Worm (Caenorhabditis elegans) whole organism, L1 larva: ENCODE data around the gene F18F11.4.

Source experiments
- F16B12.6 ChIP-seq: fragments of 150-350 bp; optimal IDR thresholded peaks from 2 replicates; lab custom pipeline; 2014; ENCODE audit warnings: missing biosample characterization, missing genetic modification characterization
- Y116A8C.19 ChIP-seq: sonication (generic microtip); optimal IDR thresholded peaks from 2 replicates; lab custom pipeline; 2016; ENCODE audit warnings: missing compliant biosample characterization, missing genetic modification characterization, borderline replicate concordance
- aha-1 ChIP-seq: fragments of 150-350 bp; optimal IDR thresholded peaks from 2 replicates; lab custom pipeline; 2014; ENCODE audit warnings: missing biosample characterization, missing genetic modification characterization
- alr-1 ChIP-seq: fragments of 200-800 bp; sonication (Bioruptor generic); optimal IDR thresholded peaks from 2 replicates; lab custom pipeline; 2018; ENCODE audit warnings: borderline replicate concordance, mild to moderate bottlenecking, missing genetic modification characterization, missing compliant biosample characterization
- ama-1 ChIP-seq: fragments of 150-350 bp; optimal IDR thresholded peaks from 2 replicates; lab custom pipeline; 2014
- blmp-1 ChIP-seq: fragments of 150-350 bp; optimal IDR thresholded peaks from 2 replicates; lab custom pipeline; 2014; ENCODE audit warnings: missing biosample characterization, missing genetic modification characterization
- ceh-63 ChIP-seq: fragments of 200-800 bp; sonication (Bioruptor generic); optimal IDR thresholded peaks from 2 replicates; lab custom pipeline; 2018; ENCODE audit warnings: mild to moderate bottlenecking, missing genetic modification characterization, missing compliant biosample characterization
- ceh-8 ChIP-seq: fragments of 200-800 bp; sonication (Bioruptor generic); optimal IDR thresholded peaks from 2 replicates; lab custom pipeline; 2018; ENCODE audit warnings: mild to moderate bottlenecking, missing genetic modification characterization, moderate library complexity, missing compliant biosample characterization
- dpl-1 ChIP-seq, 3 experiments: fragments of 150-350 bp in 2 of 3; sonication (generic microtip) in 1 of 3; optimal IDR thresholded peaks; 2 replicates each; lab custom pipeline; 2014 to 2017; ENCODE audit warnings: missing biosample characterization in 3 of 3, missing genetic modification characterization in 3 of 3, missing genetic modification reagents in 3 of 3
- dsc-1 ChIP-seq: sonication (generic microtip); optimal IDR thresholded peaks from 2 replicates; lab custom pipeline; 2016; ENCODE audit warnings: mild to moderate bottlenecking, missing genetic modification characterization, missing compliant biosample characterization
- efl-1 ChIP-seq, 4 experiments: fragments of 150-350 bp; optimal IDR thresholded peaks in 3 of 4; peaks in 1 of 4; 1 replicate in 1 of 4; 2 replicates in 3 of 4; lab custom pipeline; 2014; ENCODE audit warnings: missing biosample characterization in 2 of 4, missing genetic modification characterization in 2 of 4, missing genetic modification reagents in 2 of 4
- efl-3 ChIP-seq: fragments of 200-800 bp; sonication (Bioruptor generic); optimal IDR thresholded peaks from 2 replicates; lab custom pipeline; 2018; ENCODE audit warnings: mild to moderate bottlenecking, missing genetic modification characterization, missing compliant biosample characterization
- egl-27 ChIP-seq, 2 experiments: fragments of 150-350 bp in 1 of 2; sonication (generic microtip); optimal IDR thresholded peaks; 3 replicates each; lab custom pipeline; 2017 to 2018; ENCODE audit warnings: missing biosample characterization in 2 of 2, missing genetic modification characterization in 2 of 2, missing genetic modification reagents in 2 of 2
- elt-2 ChIP-seq: sonication (generic microtip); optimal IDR thresholded peaks from 2 replicates; lab custom pipeline; 2016; ENCODE audit warnings: missing genetic modification characterization, mild to moderate bottlenecking, inconsistent platforms, missing compliant biosample characterization, missing genetic modification reagents
- elt-3 ChIP-seq, 6 experiments: fragments of 150-350 bp in 1 of 6; sonication (generic microtip); optimal IDR thresholded peaks; 2 replicates each; lab custom pipeline; 2017 to 2018; ENCODE audit warnings: missing biosample characterization in 6 of 6, missing genetic modification characterization in 6 of 6, inconsistent platforms in 1 of 6
- fkh-4 ChIP-seq: sonication (generic microtip); optimal IDR thresholded peaks from 2 replicates; lab custom pipeline; 2016; ENCODE audit warnings: missing compliant biosample characterization, missing genetic modification characterization, borderline replicate concordance
- fkh-8 ChIP-seq: sonication (generic microtip); optimal IDR thresholded peaks from 2 replicates; lab custom pipeline; 2016; ENCODE audit warnings: mild to moderate bottlenecking, missing genetic modification characterization, missing compliant biosample characterization
- hlh-4 ChIP-seq: sonication (generic microtip); optimal IDR thresholded peaks from 2 replicates; lab custom pipeline; 2016; ENCODE audit warnings: mild to moderate bottlenecking, missing genetic modification characterization, missing compliant biosample characterization
- hpl-2 ChIP-seq: fragments of 150-350 bp; optimal IDR thresholded peaks from 2 replicates; lab custom pipeline; 2014; ENCODE audit warnings: missing biosample characterization, missing genetic modification reagents, missing genetic modification characterization
- jun-1 ChIP-seq: fragments of 150-350 bp; optimal IDR thresholded peaks from 2 replicates; lab custom pipeline; 2014; ENCODE audit warnings: missing biosample characterization, missing genetic modification reagents, missing genetic modification characterization
- lin-35 ChIP-seq, 2 experiments: fragments of 150-350 bp; optimal IDR thresholded peaks; 2 replicates each; lab custom pipeline; 2014; ENCODE audit warnings: missing biosample characterization in 2 of 2, missing genetic modification characterization in 2 of 2, missing genetic modification reagents in 2 of 2
- lin-39 ChIP-seq: fragments of 150-350 bp; optimal IDR thresholded peaks from 2 replicates; lab custom pipeline; 2014; ENCODE audit warnings: missing biosample characterization, missing genetic modification reagents, missing genetic modification characterization
- lir-3 ChIP-seq: sonication (generic microtip); optimal IDR thresholded peaks from 2 replicates; lab custom pipeline; 2016; ENCODE audit warnings: mild to moderate bottlenecking, missing genetic modification characterization, moderate library complexity, missing compliant biosample characterization; ENCODE audit not compliant: poor library complexity
- mdl-1 ChIP-seq, 2 experiments: fragments of 150-350 bp; optimal IDR thresholded peaks; 2 replicates each; lab custom pipeline; 2014 to 2017; ENCODE audit warnings: missing biosample characterization in 2 of 2, missing genetic modification characterization in 2 of 2, inconsistent platforms in 1 of 2
- mef-2 ChIP-seq: fragments of 150-350 bp; optimal IDR thresholded peaks from 2 replicates; lab custom pipeline; 2014; ENCODE audit warnings: missing biosample characterization, missing genetic modification characterization
- nhr-12 ChIP-seq: sonication (generic microtip); optimal IDR thresholded peaks from 2 replicates; lab custom pipeline; 2017; ENCODE audit warnings: missing biosample characterization, missing genetic modification characterization
- nhr-19 ChIP-seq: fragments of 200-800 bp; sonication (Bioruptor generic); conservative IDR thresholded peaks from 2 replicates; pipeline ENCODE4 v1.3.6; 2022; ENCODE audit warnings: missing genetic modification characterization, missing compliant biosample characterization
- nhr-20 ChIP-seq: sonication (generic microtip); optimal IDR thresholded peaks from 2 replicates; lab custom pipeline; 2016; ENCODE audit warnings: mild to moderate bottlenecking, missing genetic modification characterization, missing compliant biosample characterization
- nhr-28 ChIP-seq: fragments of 150-350 bp; optimal IDR thresholded peaks from 2 replicates; lab custom pipeline; 2014; ENCODE audit warnings: missing biosample characterization, missing genetic modification characterization
- nhr-47 ChIP-seq: sonication (generic microtip); optimal IDR thresholded peaks from 2 replicates; lab custom pipeline; 2016; ENCODE audit warnings: mild to moderate bottlenecking, missing genetic modification characterization, moderate library complexity, missing compliant biosample characterization
- nhr-71 ChIP-seq: sonication (generic microtip); optimal IDR thresholded peaks from 2 replicates; lab custom pipeline; 2016; ENCODE audit warnings: mild to moderate bottlenecking, missing genetic modification characterization, moderate library complexity, missing compliant biosample characterization
- nhr-84 ChIP-seq: sonication (generic microtip); optimal IDR thresholded peaks from 2 replicates; lab custom pipeline; 2017; ENCODE audit warnings: missing biosample characterization, missing genetic modification characterization
- nhr-85 ChIP-seq: sonication (generic microtip); peaks from one replicate; lab custom pipeline; 2016; ENCODE audit warnings: missing genetic modification characterization, inconsistent platforms, missing compliant biosample characterization
- nhr-90 ChIP-seq: sonication (generic microtip); optimal IDR thresholded peaks from 2 replicates; lab custom pipeline; 2016; ENCODE audit warnings: mild to moderate bottlenecking, missing genetic modification characterization, missing compliant biosample characterization; ENCODE audit not compliant: poor library complexity
- pqm-1 ChIP-seq: sonication (generic microtip); optimal IDR thresholded peaks from 3 replicates; lab custom pipeline; 2017; ENCODE audit warnings: missing biosample characterization, missing genetic modification characterization
- skn-1 ChIP-seq: fragments of 150-350 bp; optimal IDR thresholded peaks from 2 replicates; lab custom pipeline; 2014; ENCODE audit warnings: missing biosample characterization, missing genetic modification characterization
- snu-23 ChIP-seq: sonication (generic microtip); optimal IDR thresholded peaks from 2 replicates; lab custom pipeline; 2016; ENCODE audit warnings: missing genetic modification characterization, missing compliant biosample characterization
- swsn-7 ChIP-seq: sonication (generic microtip); optimal IDR thresholded peaks from 2 replicates; lab custom pipeline; 2016; ENCODE audit warnings: missing genetic modification characterization, missing compliant biosample characterization
- tbx-2 ChIP-seq: sonication (generic microtip); optimal IDR thresholded peaks from 2 replicates; lab custom pipeline; 2016; ENCODE audit warnings: missing genetic modification characterization, missing compliant biosample characterization
- unc-130 ChIP-seq: fragments of 150-350 bp; optimal IDR thresholded peaks from 2 replicates; lab custom pipeline; 2017; ENCODE audit warnings: missing biosample characterization, missing genetic modification characterization, inconsistent platforms
- unc-62 ChIP-seq: fragments of 150-350 bp; optimal IDR thresholded peaks from 2 replicates; lab custom pipeline; 2014; ENCODE audit warnings: missing biosample characterization, missing genetic modification reagents, missing genetic modification characterization
- unc-98 ChIP-seq: fragments of 200-800 bp; sonication (Bioruptor generic); IDR thresholded peaks from 2 replicates; pipeline ENCODE4 v1.3.6; 2022; ENCODE audit warnings: missing genetic modification characterization, missing compliant biosample characterization
- vab-15 ChIP-seq: sonication (generic microtip); optimal IDR thresholded peaks from 2 replicates; lab custom pipeline; 2017; ENCODE audit warnings: missing genotype, mild to moderate bottlenecking, missing genetic modification characterization, missing compliant biosample characterization
- ztf-11 ChIP-seq, 2 experiments: sonication (generic microtip); optimal IDR thresholded peaks; 2 replicates each; lab custom pipeline; 2016 to 2017; ENCODE audit warnings: missing genetic modification characterization in 2 of 2, missing biosample characterization in 1 of 2, missing compliant biosample characterization in 1 of 2

The F18F11.4 gene

DNA sequence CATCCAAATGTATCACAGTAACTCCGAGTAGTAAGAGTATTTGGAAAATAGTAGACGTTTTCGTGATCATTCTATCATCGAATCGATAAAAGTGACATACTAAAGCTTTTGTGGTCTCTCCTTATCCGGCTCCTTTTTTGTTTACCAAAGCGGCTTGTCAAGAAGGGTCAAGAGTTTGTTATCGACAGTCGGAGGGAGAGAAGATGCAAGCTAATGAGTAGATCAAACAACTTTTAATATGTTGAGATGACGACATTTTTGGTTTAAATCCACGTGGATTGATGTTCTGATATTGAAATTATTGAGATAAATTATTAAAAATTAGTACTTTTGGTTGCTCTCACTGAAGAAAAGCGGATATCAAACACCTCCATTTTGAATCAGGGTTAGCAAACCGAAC is 39.3 kb upstream of the F18F11.4 start, which contains the start of gene T21D12.7:
Gene T21D12.7 (minus strand): TSS at position 101 of the 400 bp plus-strand sequence.
- TF ChIP-seq nhr-28 (tag; lab: Kevin White, UChicago) (no peak), unc-98 (GFP tag; lab: Robert Waterston, UW) (no peak), skn-1 (tag; lab: Kevin White, UChicago) (no peak), dsc-1 (tag; lab: Kevin White, UChicago) (no peak), hlh-4 (tag; lab: Kevin White, UChicago) (no peak), elt-2 (tag; lab: Kevin White, UChicago) (no peak), elt-3 (tag; optimal IDR thresholded peaks at IDR 0.05; lab: Kevin White, UChicago) (no peak), vab-15 (tag; lab: Kevin White, UChicago) (no peak), nhr-90 (no peak), unc-130 (tag; lab: Kevin White, UChicago) (no peak), lin-35 (GFP tag; optimal IDR thresholded peaks at IDR 0.05; lab: Kevin White, UChicago) (no peak), unc-62 (GFP tag; lab: Kevin White, UChicago) (no peak), ztf-11 (tag; optimal IDR thresholded peaks at IDR 0.05; lab: Kevin White, UChicago) (no peak), efl-3 (no peak), Y116A8C.19 (no peak), swsn-7 (tag; lab: Kevin White, UChicago) (no peak), ceh-8 (no peak), dpl-1 (GFP tag; optimal IDR thresholded peaks at IDR 0.05; lab: Kevin White, UChicago) (no peak), mdl-1 (tag; optimal IDR thresholded peaks at IDR 0.05; lab: Kevin White, UChicago) (no peak)

DNA sequence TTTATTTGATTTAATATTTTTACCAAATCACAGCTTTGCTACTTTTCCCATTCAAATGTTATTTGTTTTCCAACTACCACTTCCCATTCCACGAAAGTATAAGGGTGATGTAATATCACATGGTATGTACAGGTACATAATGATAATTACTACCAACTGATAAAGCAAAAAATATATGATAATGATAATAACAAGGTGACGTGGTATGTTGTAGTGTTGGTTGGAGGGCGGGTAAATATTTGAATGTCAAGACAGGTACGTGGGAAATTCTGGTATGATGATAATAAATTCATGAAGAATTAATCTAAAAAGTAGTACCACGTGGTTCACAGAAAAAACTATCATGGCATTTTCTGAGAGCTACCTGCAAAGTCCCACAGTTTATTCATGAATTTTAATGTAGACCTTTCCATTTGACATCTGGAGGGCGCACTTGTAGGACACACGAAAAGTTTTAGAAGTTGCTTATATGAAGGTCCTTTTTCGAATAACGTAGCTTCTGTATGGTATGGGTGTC is 38.7 kb upstream of the F18F11.4 start:
- TF ChIP-seq nhr-90 (peak; percentile 78), lin-35 (GFP tag; optimal IDR thresholded peaks at IDR 0.05; lab: Kevin White, UChicago) (peak in 1 of 2 experiments; percentile 26), jun-1 (peak; percentile 76), fkh-8 (tag; lab: Kevin White, UChicago) (no peak), hpl-2 (peak; percentile 25), ceh-63 (GFP tag; lab: Kevin White, UChicago) (no peak), snu-23 (peak; percentile 48), nhr-20 (tag; lab: Kevin White, UChicago) (peak; percentile 49), nhr-12 (tag; lab: Kevin White, UChicago) (no peak), ceh-8 (no peak), blmp-1 (no peak), fkh-4 (tag; lab: Kevin White, UChicago) (no peak), tbx-2 (peak; percentile 9), lir-3 (tag; lab: Kevin White, UChicago) (peak; percentile 23), mef-2 (tag; lab: Kevin White, UChicago) (no peak), nhr-47 (tag; lab: Kevin White, UChicago) (peak; percentile 22), efl-1 (optimal IDR thresholded peaks at IDR 0.05; lab: Kevin White, UChicago) (no peak), efl-1 (GFP tag; optimal IDR thresholded peaks at IDR 0.05 in 1 of 2; lab: Kevin White, UChicago) (peak in 1 of 2 experiments; percentile 90), nhr-84 (no peak), alr-1 (tag; lab: Kevin White, UChicago) (no peak), elt-2 (tag; lab: Kevin White, UChicago) (peak; percentile 96), lin-39 (tag; lab: Kevin White, UChicago) (no peak), ama-1 (lab: Kevin White, UChicago) (peak; percentile 20), nhr-19 (peak; percentile 28; the same call in 1 of the 2 replicates), egl-27 (tag; optimal IDR thresholded peaks at IDR 0.05; lab: Kevin White, UChicago) (no peak), pqm-1 (tag; lab: Kevin White, UChicago) (peak; percentile 96), nhr-71 (tag; lab: Kevin White, UChicago) (peak; percentile 50), nhr-85 (peak; percentile 39), F16B12.6 (no peak), aha-1 (no peak)
